Worm (Caenorhabditis elegans) whole organism, L1 larva: Measurements from ENCODE around the gene F40G9.7.

Experiments
- aly-2 ChIP-seq: fragments of 150-350 bp; optimal IDR thresholded peaks from 2 replicates; lab custom pipeline; 2014; ENCODE audit warnings: missing biosample characterization, missing genetic modification characterization
- ceh-63 ChIP-seq: fragments of 200-800 bp; sonication (Bioruptor generic); optimal IDR thresholded peaks from 2 replicates; lab custom pipeline; 2018; ENCODE audit warnings: mild to moderate bottlenecking, missing genetic modification characterization, missing compliant biosample characterization
- elt-2 ChIP-seq: sonication (generic microtip); optimal IDR thresholded peaks from 2 replicates; lab custom pipeline; 2016; ENCODE audit warnings: missing genetic modification characterization, mild to moderate bottlenecking, inconsistent platforms, missing compliant biosample characterization, missing genetic modification reagents
- fkh-10 ChIP-seq: sonication (generic microtip); optimal IDR thresholded peaks from 2 replicates; lab custom pipeline; 2017; ENCODE audit warnings: missing biosample characterization, missing genetic modification reagents, missing genetic modification characterization
- hpl-2 ChIP-seq: fragments of 150-350 bp; optimal IDR thresholded peaks from 2 replicates; lab custom pipeline; 2014; ENCODE audit warnings: missing biosample characterization, missing genetic modification reagents, missing genetic modification characterization
- lin-14 ChIP-seq: fragments of 200-800 bp; sonication (Bioruptor generic); optimal IDR thresholded peaks from 2 replicates; lab custom pipeline; 2018; ENCODE audit warnings: mild to moderate bottlenecking, missing genetic modification characterization, moderate library complexity, missing compliant biosample characterization
- nhr-237 ChIP-seq: fragments of 150-350 bp; optimal IDR thresholded peaks from 2 replicates; lab custom pipeline; 2014; ENCODE audit warnings: missing biosample characterization, missing genetic modification characterization
- nhr-76 ChIP-seq: sonication (generic microtip); optimal IDR thresholded peaks from 2 replicates; lab custom pipeline; 2017; ENCODE audit warnings: missing biosample characterization, missing genetic modification characterization
- nhr-77 ChIP-seq: fragments of 150-350 bp; optimal IDR thresholded peaks from 2 replicates; lab custom pipeline; 2014; ENCODE audit warnings: missing biosample characterization, missing genetic modification characterization
- pqm-1 ChIP-seq: sonication (generic microtip); optimal IDR thresholded peaks from 3 replicates; lab custom pipeline; 2017; ENCODE audit warnings: missing biosample characterization, missing genetic modification characterization

- TF ChIP-seq nhr-77 (tag; lab: Kevin White, UChicago) (no peak), nhr-237 (no peak), aly-2 (tag; lab: Kevin White, UChicago) (no peak), hpl-2 (no peak), nhr-76 (tag; lab: Kevin White, UChicago) (no peak), lin-14 (GFP tag; lab: Kevin White, UChicago) (no peak), pqm-1 (no peak), fkh-10 (GFP tag; lab: Kevin White, UChicago) (no peak), elt-2 (tag; lab: Kevin White, UChicago) (no peak), ceh-63 (GFP tag; lab: Kevin White, UChicago) (no peak)
These were observed 28.7 kb downstream of the F40G9.7 start, which contains the start of gene F40G9.17 for ce11 chrIII:194160-194559.
